Worm (Caenorhabditis elegans) whole organism, L1 larva: Measurements from ENCODE around the gene Y48A6C.8.

Experiments used
- C34B4.2 ChIP-seq: sonication (generic microtip); optimal IDR thresholded peaks from 2 replicates; lab custom pipeline; 2017; ENCODE audit warnings: mild to moderate bottlenecking, missing genetic modification characterization, missing compliant biosample characterization
- F16B12.6 ChIP-seq: fragments of 150-350 bp; optimal IDR thresholded peaks from 2 replicates; lab custom pipeline; 2014; ENCODE audit warnings: missing biosample characterization, missing genetic modification characterization
- Y116A8C.19 ChIP-seq: sonication (generic microtip); optimal IDR thresholded peaks from 2 replicates; lab custom pipeline; 2016; ENCODE audit warnings: missing compliant biosample characterization, missing genetic modification characterization, borderline replicate concordance
- alr-1 ChIP-seq: fragments of 200-800 bp; sonication (Bioruptor generic); optimal IDR thresholded peaks from 2 replicates; lab custom pipeline; 2018; ENCODE audit warnings: borderline replicate concordance, mild to moderate bottlenecking, missing genetic modification characterization, missing compliant biosample characterization
- aly-2 ChIP-seq: fragments of 150-350 bp; optimal IDR thresholded peaks from 2 replicates; lab custom pipeline; 2014; ENCODE audit warnings: missing biosample characterization, missing genetic modification characterization
- blmp-1 ChIP-seq: fragments of 150-350 bp; optimal IDR thresholded peaks from 2 replicates; lab custom pipeline; 2014; ENCODE audit warnings: missing biosample characterization, missing genetic modification characterization
- ceh-63 ChIP-seq: fragments of 200-800 bp; sonication (Bioruptor generic); optimal IDR thresholded peaks from 2 replicates; lab custom pipeline; 2018; ENCODE audit warnings: mild to moderate bottlenecking, missing genetic modification characterization, missing compliant biosample characterization
- ceh-8 ChIP-seq: fragments of 200-800 bp; sonication (Bioruptor generic); optimal IDR thresholded peaks from 2 replicates; lab custom pipeline; 2018; ENCODE audit warnings: mild to moderate bottlenecking, missing genetic modification characterization, moderate library complexity, missing compliant biosample characterization
- ceh-88 ChIP-seq: fragments of 200-800 bp; sonication (Bioruptor generic); IDR thresholded peaks from 2 replicates; pipeline ENCODE4 v1.3.6; 2022; ENCODE audit warnings: missing genetic modification characterization, missing compliant biosample characterization
- dsc-1 ChIP-seq: sonication (generic microtip); optimal IDR thresholded peaks from 2 replicates; lab custom pipeline; 2016; ENCODE audit warnings: mild to moderate bottlenecking, missing genetic modification characterization, missing compliant biosample characterization
- efl-3 ChIP-seq: fragments of 200-800 bp; sonication (Bioruptor generic); optimal IDR thresholded peaks from 2 replicates; lab custom pipeline; 2018; ENCODE audit warnings: mild to moderate bottlenecking, missing genetic modification characterization, missing compliant biosample characterization
- egl-13 ChIP-seq: sonication (generic microtip); optimal IDR thresholded peaks from 2 replicates; lab custom pipeline; 2016; ENCODE audit warnings: missing genotype, missing genetic modification reagents, missing genetic modification characterization, missing compliant biosample characterization
- fkh-4 ChIP-seq: sonication (generic microtip); optimal IDR thresholded peaks from 2 replicates; lab custom pipeline; 2016; ENCODE audit warnings: missing compliant biosample characterization, missing genetic modification characterization, borderline replicate concordance
- fos-1 ChIP-seq: fragments of 150-350 bp; optimal IDR thresholded peaks from 2 replicates; lab custom pipeline; 2014; ENCODE audit warnings: missing biosample characterization, missing genetic modification characterization
- hlh-17 ChIP-seq: fragments of 200-800 bp; sonication (Bioruptor generic); optimal IDR thresholded peaks from 2 replicates; lab custom pipeline; 2018; ENCODE audit warnings: missing genetic modification characterization, mild to moderate bottlenecking, missing compliant biosample characterization, moderate library complexity, borderline replicate concordance
- hpl-2 ChIP-seq: fragments of 150-350 bp; optimal IDR thresholded peaks from 2 replicates; lab custom pipeline; 2014; ENCODE audit warnings: missing biosample characterization, missing genetic modification reagents, missing genetic modification characterization
- irx-1 ChIP-seq: sonication (generic microtip); optimal IDR thresholded peaks from 2 replicates; lab custom pipeline; 2016; ENCODE audit warnings: missing genetic modification characterization, missing compliant biosample characterization
- lin-14 ChIP-seq: fragments of 200-800 bp; sonication (Bioruptor generic); optimal IDR thresholded peaks from 2 replicates; lab custom pipeline; 2018; ENCODE audit warnings: mild to moderate bottlenecking, missing genetic modification characterization, moderate library complexity, missing compliant biosample characterization
- lin-35 ChIP-seq, 2 experiments: fragments of 150-350 bp; optimal IDR thresholded peaks; 2 replicates each; lab custom pipeline; 2014; ENCODE audit warnings: missing biosample characterization in 2 of 2, missing genetic modification characterization in 2 of 2, missing genetic modification reagents in 2 of 2
- lin-39 ChIP-seq: fragments of 150-350 bp; optimal IDR thresholded peaks from 2 replicates; lab custom pipeline; 2014; ENCODE audit warnings: missing biosample characterization, missing genetic modification reagents, missing genetic modification characterization
- lir-3 ChIP-seq: sonication (generic microtip); optimal IDR thresholded peaks from 2 replicates; lab custom pipeline; 2016; ENCODE audit warnings: mild to moderate bottlenecking, missing genetic modification characterization, moderate library complexity, missing compliant biosample characterization; ENCODE audit not compliant: poor library complexity
- lsy-2 ChIP-seq, 2 experiments: fragments of 150-350 bp; optimal IDR thresholded peaks; 2 replicates each; lab custom pipeline; 2014; ENCODE audit warnings: missing biosample characterization in 2 of 2, missing genetic modification characterization in 2 of 2
- mab-9 ChIP-seq: fragments of 200-800 bp; sonication (Bioruptor generic); IDR thresholded peaks from 2 replicates; pipeline ENCODE4 v1.3.6; 2022; ENCODE audit warnings: missing genetic modification reagents, missing genetic modification characterization, missing compliant biosample characterization
- nhr-11 ChIP-seq: fragments of 150-350 bp; optimal IDR thresholded peaks from 2 replicates; lab custom pipeline; 2014; ENCODE audit warnings: missing biosample characterization, missing genetic modification characterization
- nhr-237 ChIP-seq: fragments of 150-350 bp; optimal IDR thresholded peaks from 2 replicates; lab custom pipeline; 2014; ENCODE audit warnings: missing biosample characterization, missing genetic modification characterization
- nhr-71 ChIP-seq: sonication (generic microtip); optimal IDR thresholded peaks from 2 replicates; lab custom pipeline; 2016; ENCODE audit warnings: mild to moderate bottlenecking, missing genetic modification characterization, moderate library complexity, missing compliant biosample characterization
- nhr-76 ChIP-seq: sonication (generic microtip); optimal IDR thresholded peaks from 2 replicates; lab custom pipeline; 2017; ENCODE audit warnings: missing biosample characterization, missing genetic modification characterization
- nhr-90 ChIP-seq: sonication (generic microtip); optimal IDR thresholded peaks from 2 replicates; lab custom pipeline; 2016; ENCODE audit warnings: mild to moderate bottlenecking, missing genetic modification characterization, missing compliant biosample characterization; ENCODE audit not compliant: poor library complexity
- rnt-1 ChIP-seq: sonication (generic microtip); optimal IDR thresholded peaks from 2 replicates; lab custom pipeline; 2016; ENCODE audit warnings: mild to moderate bottlenecking, missing genetic modification characterization, moderate library complexity, missing compliant biosample characterization
- skn-1 ChIP-seq: fragments of 150-350 bp; optimal IDR thresholded peaks from 2 replicates; lab custom pipeline; 2014; ENCODE audit warnings: missing biosample characterization, missing genetic modification characterization
- snu-23 ChIP-seq: sonication (generic microtip); optimal IDR thresholded peaks from 2 replicates; lab custom pipeline; 2016; ENCODE audit warnings: missing genetic modification characterization, missing compliant biosample characterization
- sptf-1 ChIP-seq: fragments of 150-350 bp; optimal IDR thresholded peaks from 2 replicates; lab custom pipeline; 2014; ENCODE audit warnings: missing biosample characterization, missing genetic modification characterization
- sup-37 ChIP-seq: fragments of 200-800 bp; sonication (Bioruptor generic); optimal IDR thresholded peaks from 2 replicates; lab custom pipeline; 2018; ENCODE audit warnings: mild to moderate bottlenecking, missing genetic modification characterization, missing compliant biosample characterization
- swsn-7 ChIP-seq: sonication (generic microtip); optimal IDR thresholded peaks from 2 replicates; lab custom pipeline; 2016; ENCODE audit warnings: missing genetic modification characterization, missing compliant biosample characterization
- unc-30 ChIP-seq: sonication (generic microtip); optimal IDR thresholded peaks from 2 replicates; lab custom pipeline; 2017; ENCODE audit warnings: missing biosample characterization, missing genetic modification characterization
- unc-62 ChIP-seq: fragments of 150-350 bp; optimal IDR thresholded peaks from 2 replicates; lab custom pipeline; 2014; ENCODE audit warnings: missing biosample characterization, missing genetic modification reagents, missing genetic modification characterization
- unc-86 ChIP-seq: sonication (generic microtip); optimal IDR thresholded peaks from 2 replicates; lab custom pipeline; 2016; ENCODE audit warnings: missing genetic modification characterization, missing compliant biosample characterization
- vab-15 ChIP-seq: sonication (generic microtip); optimal IDR thresholded peaks from 2 replicates; lab custom pipeline; 2017; ENCODE audit warnings: missing genotype, mild to moderate bottlenecking, missing genetic modification characterization, missing compliant biosample characterization
- xbp-1 ChIP-seq: sonication (generic microtip); optimal IDR thresholded peaks from 2 replicates; lab custom pipeline; 2016; ENCODE audit warnings: missing genetic modification characterization, missing compliant biosample characterization
- zag-1 ChIP-seq: fragments of 150-350 bp; optimal IDR thresholded peaks from 2 replicates; lab custom pipeline; 2014; ENCODE audit warnings: missing biosample characterization, missing genetic modification characterization
- zip-4 ChIP-seq: fragments of 200-800 bp; sonication (Bioruptor generic); optimal IDR thresholded peaks from 2 replicates; lab custom pipeline; 2018; ENCODE audit warnings: mild to moderate bottlenecking, missing genetic modification characterization, moderate library complexity, missing compliant biosample characterization
- ztf-11 ChIP-seq, 2 experiments: sonication (generic microtip); optimal IDR thresholded peaks; 2 replicates each; lab custom pipeline; 2016 to 2017; ENCODE audit warnings: missing genetic modification characterization in 2 of 2, missing biosample characterization in 1 of 2, missing compliant biosample characterization in 1 of 2

The Y48A6C.8 gene

ce11 chrIII:11127528-11127927 lies at the start of gene Y48A6C.8:
Gene Y48A6C.8, minus strand, starts transcription at chrIII:11127628.
- TF ChIP-seq ztf-11 (tag; optimal IDR thresholded peaks at IDR 0.05; lab: Kevin White, UChicago) (no peak), fos-1 (tag; lab: Kevin White, UChicago) (no peak), blmp-1 (no peak), hpl-2 (GFP tag; lab: Kevin White, UChicago) (no peak), alr-1 (tag; lab: Kevin White, UChicago) (no peak), hlh-17 (GFP tag; lab: Kevin White, UChicago) (no peak), unc-62 (GFP tag; lab: Kevin White, UChicago) (no peak)

ce11 chrIII:11175642-11176217 lies 48.3 kb upstream of the Y48A6C.8 start:
- TF ChIP-seq dsc-1 = no peak
- no peak for TF ChIP-seq lir-3 (tag; lab: Kevin White, UChicago)
- no peak for TF ChIP-seq swsn-7 (tag; lab: Kevin White, UChicago)
- TF ChIP-seq nhr-237 (tag; lab: Kevin White, UChicago) = no peak
- TF ChIP-seq ceh-8 (GFP tag; lab: Kevin White, UChicago) = no peak
- TF ChIP-seq irx-1 (tag; lab: Kevin White, UChicago) = no peak
- TF ChIP-seq sptf-1 (tag; lab: Kevin White, UChicago) = no peak
- no peak for TF ChIP-seq mab-9 (GFP tag; lab: Robert Waterston, UW)
- TF ChIP-seq unc-62 (GFP tag; lab: Kevin White, UChicago) = no peak
- TF ChIP-seq xbp-1 (tag; lab: Kevin White, UChicago) = no peak
- TF ChIP-seq ceh-63 = no peak
- no peak for TF ChIP-seq snu-23 (GFP tag; lab: Kevin White, UChicago)
- TF ChIP-seq F16B12.6 = no peak
- no peak for TF ChIP-seq aly-2 (tag; lab: Kevin White, UChicago)
- TF ChIP-seq sup-37 = no peak
- TF ChIP-seq lin-14 (GFP tag; lab: Kevin White, UChicago) = no peak
- TF ChIP-seq blmp-1 = no peak
- TF ChIP-seq alr-1 (tag; lab: Kevin White, UChicago) = no peak
- TF ChIP-seq vab-15 (tag; lab: Kevin White, UChicago) = no peak
- no peak for TF ChIP-seq lin-35 (GFP tag; optimal IDR thresholded peaks at IDR 0.05; lab: Kevin White, UChicago)
- TF ChIP-seq, all 84 proteins: peak for 0

ce11 chrIII:11172232-11172713 lies 44.8 kb upstream of the Y48A6C.8 start:
- no peak for TF ChIP-seq xbp-1 (tag; lab: Kevin White, UChicago)
- no peak for TF ChIP-seq ztf-11 (tag; optimal IDR thresholded peaks at IDR 0.05; lab: Kevin White, UChicago)
- TF ChIP-seq lsy-2 (tag; optimal IDR thresholded peaks at IDR 0.05; lab: Kevin White, UChicago) = no peak
- no peak for TF ChIP-seq unc-86 (tag; lab: Kevin White, UChicago)
- TF ChIP-seq skn-1 (tag; lab: Kevin White, UChicago) = no peak
- no peak for TF ChIP-seq fkh-4 (tag; lab: Kevin White, UChicago)
- no peak for TF ChIP-seq aly-2 (tag; lab: Kevin White, UChicago)
- no peak for TF ChIP-seq zag-1 (tag; lab: Kevin White, UChicago)
- TF ChIP-seq egl-13 (tag; lab: Kevin White, UChicago) = no peak
- no peak for TF ChIP-seq blmp-1
- TF ChIP-seq nhr-11 (tag; lab: Kevin White, UChicago) = no peak
- no peak for TF ChIP-seq lir-3 (tag; lab: Kevin White, UChicago)
- TF ChIP-seq ceh-88 (GFP tag; lab: Robert Waterston, UW) = no peak
- TF ChIP-seq efl-3 (GFP tag; lab: Kevin White, UChicago) = no peak
- TF ChIP-seq lin-39 (tag; lab: Kevin White, UChicago) = no peak
- TF ChIP-seq hpl-2 (GFP tag; lab: Kevin White, UChicago) = no peak
- no peak for TF ChIP-seq F16B12.6
- TF ChIP-seq, all 84 proteins: peak for 0

- TF ChIP-seq fkh-4 (tag; lab: Kevin White, UChicago) (no peak), mab-9 (GFP tag; lab: Robert Waterston, UW) (no peak), unc-30 (tag; lab: Kevin White, UChicago) (no peak), rnt-1 (no peak), zip-4 (GFP tag; lab: Kevin White, UChicago) (no peak), nhr-90 (tag; lab: Kevin White, UChicago) (no peak), lsy-2 (tag; optimal IDR thresholded peaks at IDR 0.05; lab: Kevin White, UChicago) (no peak), nhr-76 (no peak), C34B4.2 (no peak), Y116A8C.19 (tag; lab: Kevin White, UChicago) (no peak), nhr-71 (no peak)
Measured at ce11 chrIII:11170509-11170908, 43.1 kb upstream of the Y48A6C.8 start.
